Fruit fly (Drosophila melanogaster) S2 (cell line): ENCODE results near the gene ppk24.

Experiments used
- CG8478 ChIP-seq: fragments of >200 bp; optimal IDR thresholded peaks from 2 replicates; lab custom pipeline; 2018
- CTCF ChIP-seq, 2 experiments: fragments of >200 bp; optimal IDR thresholded peaks; 2 replicates each; lab custom pipeline; 2018

Gene ppk24

DNA sequence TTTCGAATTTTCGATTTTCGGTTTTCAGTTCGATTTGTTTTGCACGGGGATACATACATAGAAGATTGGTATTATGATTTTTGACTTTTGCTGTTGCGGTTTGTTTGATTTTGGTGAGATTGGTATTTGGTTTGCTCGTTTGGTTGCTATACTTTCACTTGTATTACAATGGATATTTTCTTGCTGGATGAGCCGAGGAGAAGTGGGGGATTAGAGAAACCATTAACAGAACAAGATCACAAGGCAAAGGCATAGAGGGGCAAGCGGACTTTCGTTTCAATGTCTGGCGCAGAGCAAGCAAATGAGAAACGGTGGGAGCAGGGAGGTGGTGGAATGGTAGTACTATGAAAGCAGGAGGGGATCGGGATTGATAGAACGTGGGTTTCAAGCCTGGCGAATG lies 33.3 kb upstream of the ppk24 start, which contains the start of gene CG15563:
Gene CG15563 (minus strand): TSS at position 101 of the 400 bp plus-strand sequence.
- TF ChIP-seq CG8478 (lab: Kevin White, UChicago) (no peak), CTCF (optimal IDR thresholded peaks at IDR 0.05; lab: Kevin White, UChicago) (no peak)

DNA sequence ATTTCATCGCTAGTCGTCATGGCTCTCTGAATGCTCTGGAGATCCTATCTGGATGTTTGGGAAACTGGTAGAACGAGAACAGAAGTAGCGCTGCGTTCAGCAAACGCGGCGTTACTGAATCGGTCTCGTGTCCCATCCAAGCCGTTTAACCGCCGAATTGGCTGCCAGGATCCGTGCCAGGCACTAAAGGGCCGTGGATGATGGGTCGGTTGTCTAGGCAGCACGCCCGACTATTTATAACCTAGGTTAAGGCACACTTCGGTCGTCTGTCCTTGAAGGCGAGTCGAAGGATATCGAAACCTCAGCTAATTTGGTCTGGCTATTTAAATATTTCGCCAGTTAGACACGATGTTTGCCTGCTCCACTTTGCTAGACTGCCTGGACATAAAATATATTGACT lies 30.3 kb upstream of the ppk24 start, which contains the start of gene CG15564:
Gene CG15564 (minus strand): TSS at position 101 of the 400 bp plus-strand sequence.
- TF ChIP-seq CTCF (optimal IDR thresholded peaks at IDR 0.05; lab: Kevin White, UChicago) (no peak), CG8478 (lab: Kevin White, UChicago) (no peak)

DNA sequence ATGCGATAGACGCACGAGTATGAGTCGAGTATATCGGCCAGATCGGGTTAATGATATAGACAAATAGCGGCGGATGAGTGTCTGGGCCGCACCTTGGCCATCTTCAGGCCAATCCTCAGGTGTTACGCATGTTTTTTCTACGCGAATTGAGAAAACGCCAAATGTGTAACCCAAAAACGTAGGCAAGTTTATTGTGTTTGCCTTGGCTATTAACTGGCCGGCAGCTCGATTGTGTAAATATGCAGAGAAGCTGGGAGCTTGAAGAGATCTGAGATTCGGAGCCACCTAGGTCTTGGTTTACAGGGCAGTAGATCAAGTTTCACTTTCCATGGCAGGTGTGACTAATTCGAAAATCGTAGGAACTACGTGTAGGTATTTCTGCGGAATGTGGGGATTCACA lies 25.5 kb upstream of the ppk24 start:
- TF ChIP-seq CTCF (optimal IDR thresholded peaks at IDR 0.05; lab: Kevin White, UChicago) (no peak), CG8478 (lab: Kevin White, UChicago) (no peak)

DNA sequence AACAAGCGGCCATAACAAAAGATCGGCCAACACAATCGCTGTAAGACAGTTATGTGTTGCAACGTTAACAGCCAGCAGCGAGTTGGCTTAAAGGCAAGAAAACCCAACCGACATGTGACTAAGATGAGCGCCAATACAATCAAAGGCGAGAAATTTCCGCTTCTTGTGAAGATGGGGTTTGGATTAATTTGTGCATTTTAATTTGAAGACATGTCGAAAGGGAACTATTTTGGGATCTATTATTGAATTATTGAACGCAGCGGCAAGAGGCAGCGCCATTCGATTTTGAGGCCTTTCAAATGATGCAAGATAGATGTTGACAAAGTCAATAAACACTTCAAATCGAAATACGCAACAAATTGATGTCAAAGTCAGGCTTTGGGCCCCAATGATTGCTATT lies 24.4 kb upstream of the ppk24 start:
- TF ChIP-seq CG8478 (lab: Kevin White, UChicago) (no peak), CTCF (optimal IDR thresholded peaks at IDR 0.05; lab: Kevin White, UChicago) (no peak)

DNA sequence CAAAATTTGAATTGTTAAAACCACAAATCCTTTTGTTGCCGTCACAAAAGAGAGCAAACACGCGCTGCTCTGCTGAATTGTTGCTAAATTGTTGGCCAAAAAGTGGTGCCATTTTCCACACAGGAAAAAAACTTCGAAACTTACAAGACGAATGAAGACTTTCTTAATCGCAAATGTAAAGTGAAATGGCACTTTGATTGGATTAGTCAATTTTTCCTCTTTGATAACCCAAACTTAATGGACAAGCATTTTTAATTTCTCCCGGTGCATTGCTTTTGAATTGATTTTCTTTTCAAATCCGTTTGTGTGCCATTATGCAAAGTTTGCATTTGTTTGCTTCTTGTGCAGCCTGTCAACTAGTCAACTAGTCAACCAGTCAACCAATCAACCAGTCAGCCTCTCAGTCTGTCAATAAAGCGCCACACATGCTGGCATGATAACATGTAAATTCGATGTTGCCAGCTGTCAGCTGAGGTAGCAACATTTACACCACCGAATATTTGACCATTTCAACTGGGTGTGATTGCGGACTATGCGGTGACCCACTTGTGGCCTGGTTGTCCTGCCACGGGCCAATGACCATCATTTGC lies 22.4 kb upstream of the ppk24 start:
- TF ChIP-seq CTCF (optimal IDR thresholded peaks at IDR 0.05; lab: Kevin White, UChicago), result no peak

DNA sequence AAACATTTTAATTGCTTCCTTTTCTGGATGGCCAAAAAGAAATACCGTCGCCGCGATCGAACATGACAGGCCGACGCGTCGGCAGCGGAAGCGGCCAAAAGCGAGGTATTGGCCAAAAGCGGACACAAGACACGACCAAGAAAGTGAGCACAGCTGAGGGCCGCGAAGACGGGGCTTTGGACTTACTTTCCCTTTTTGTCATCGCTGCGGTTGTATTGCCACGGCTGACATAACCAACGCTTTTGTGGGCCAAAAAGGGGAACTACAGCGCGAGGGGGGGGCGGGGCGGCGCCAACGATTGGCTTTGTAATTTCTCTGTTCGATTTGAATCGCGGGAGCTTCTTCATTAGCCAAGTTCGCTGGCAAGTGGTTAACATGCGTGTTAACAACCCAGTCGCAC lies 19.7 kb upstream of the ppk24 start:
- TF ChIP-seq CTCF (optimal IDR thresholded peaks at IDR 0.05; lab: Kevin White, UChicago), result no peak
- TF ChIP-seq CG8478 (lab: Kevin White, UChicago), result no peak

DNA sequence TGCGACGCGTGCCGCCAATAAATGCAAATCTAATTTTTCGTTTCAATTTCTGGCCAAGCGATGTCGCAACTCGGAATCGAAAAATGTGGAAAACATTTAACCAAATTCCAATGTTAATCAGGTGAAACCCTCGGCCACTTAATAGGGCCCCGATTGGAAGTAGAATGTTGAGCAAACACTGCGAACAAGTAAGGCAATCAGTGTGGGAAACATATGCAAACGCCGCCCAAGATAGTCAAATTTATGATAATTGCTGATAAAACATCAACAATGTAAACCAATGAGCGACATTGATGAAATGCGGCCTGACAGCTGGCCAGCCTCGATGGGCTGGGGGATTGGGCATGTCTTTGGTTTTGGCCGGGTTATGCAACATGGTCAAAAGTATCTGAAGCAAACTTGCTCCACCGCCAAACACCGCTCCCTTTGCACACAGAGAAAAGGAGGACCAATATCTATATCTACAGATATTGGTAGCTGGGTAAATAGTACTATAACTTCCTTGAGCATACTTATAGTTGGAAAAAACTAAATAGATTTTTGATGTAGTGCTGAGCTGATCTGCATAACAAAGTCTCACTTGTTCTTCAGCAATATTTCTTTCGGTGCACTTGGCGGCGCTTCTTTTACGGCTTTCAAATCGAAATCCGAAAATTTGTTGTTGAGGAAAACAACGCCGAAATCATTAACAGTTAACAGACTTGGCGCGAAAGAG lies 18.1 kb upstream of the ppk24 start:
- TF ChIP-seq CG8478 (lab: Kevin White, UChicago) (no peak), CTCF (optimal IDR thresholded peaks at IDR 0.05; lab: Kevin White, UChicago) (no peak)

DNA sequence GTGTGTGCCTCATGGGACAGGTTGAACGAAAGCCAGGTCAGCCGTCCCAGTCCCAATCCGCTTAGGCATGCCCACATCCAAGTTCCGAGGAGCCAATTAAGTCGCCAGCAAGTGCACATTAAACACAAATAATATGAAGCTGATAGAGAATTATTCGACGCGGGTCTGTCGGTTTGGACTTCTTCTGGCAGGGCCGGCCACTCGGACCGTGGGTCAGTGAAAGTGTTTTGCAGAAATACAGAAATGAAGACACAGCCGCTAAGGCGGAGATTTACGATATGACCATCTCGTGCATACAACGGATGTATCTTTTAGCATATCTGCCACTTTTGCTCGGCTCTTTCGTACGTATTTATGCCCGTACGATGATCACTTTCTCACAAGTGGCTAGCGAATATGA lies 17.3 kb upstream of the ppk24 start:
- TF ChIP-seq CG8478 (lab: Kevin White, UChicago) (no peak), CTCF (optimal IDR thresholded peaks at IDR 0.05; lab: Kevin White, UChicago) (no peak)

DNA sequence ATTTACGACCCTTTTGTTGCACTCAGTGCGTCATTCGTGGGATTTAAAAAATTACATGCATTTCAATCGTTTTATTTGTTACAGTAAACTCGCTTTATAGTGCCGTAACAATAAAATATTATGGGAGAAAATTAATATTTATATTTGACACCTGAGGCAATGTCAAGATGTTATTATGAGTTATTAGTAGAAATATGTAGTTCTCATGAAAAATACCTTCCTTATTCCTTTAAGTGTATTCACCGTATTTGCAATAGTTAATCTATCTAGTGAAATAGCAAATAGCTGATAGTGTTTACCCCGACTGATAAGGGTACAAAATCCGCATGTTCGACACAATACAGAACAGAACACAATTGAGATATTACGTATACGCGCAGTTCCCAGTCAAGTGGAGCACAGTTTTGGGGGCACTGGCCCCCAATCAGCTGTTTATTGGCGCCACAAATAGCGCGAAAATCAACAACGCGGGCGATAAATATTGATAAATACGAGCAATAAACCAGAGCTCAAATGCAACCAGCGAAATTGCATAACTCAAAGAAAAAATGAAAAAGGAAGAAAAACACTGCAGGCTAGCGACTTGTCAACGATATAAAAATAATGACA lies 15.0 kb upstream of the ppk24 start:
- TF ChIP-seq CG8478 (lab: Kevin White, UChicago) (no peak), CTCF (optimal IDR thresholded peaks at IDR 0.05; lab: Kevin White, UChicago) (no peak)

DNA sequence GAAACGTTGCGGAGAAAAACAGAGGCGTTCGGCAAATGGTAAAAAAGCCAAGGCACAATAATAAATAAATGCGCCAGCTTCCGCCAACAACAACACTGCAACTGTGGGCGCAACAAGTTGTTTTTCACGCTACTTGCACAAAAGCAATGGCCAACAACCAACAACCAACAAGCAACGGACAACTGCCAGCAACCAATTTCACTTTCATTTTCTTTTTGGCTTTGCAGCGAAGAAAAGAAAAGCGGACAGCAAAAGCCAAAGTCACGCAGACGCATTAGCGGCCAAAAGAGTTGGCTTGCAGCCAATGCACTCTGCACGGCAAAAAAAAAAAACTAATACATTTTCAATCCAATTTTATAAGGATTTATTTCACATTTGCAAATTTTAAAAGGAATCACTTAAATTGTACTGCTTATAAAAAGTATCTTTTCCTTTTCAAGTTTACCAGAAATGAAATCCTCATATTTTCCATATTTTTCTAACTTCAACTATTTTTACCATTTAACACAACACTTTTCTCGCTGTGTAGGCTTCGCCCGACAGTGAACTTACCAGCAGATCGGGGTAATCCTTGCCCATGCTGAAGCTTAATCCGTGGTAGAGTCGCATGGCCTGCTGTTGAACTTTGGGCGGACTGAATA lies 14.3 kb upstream of the ppk24 start:
- TF ChIP-seq CTCF (optimal IDR thresholded peaks at IDR 0.05; lab: Kevin White, UChicago) (no peak), CG8478 (lab: Kevin White, UChicago) (no peak)

DNA sequence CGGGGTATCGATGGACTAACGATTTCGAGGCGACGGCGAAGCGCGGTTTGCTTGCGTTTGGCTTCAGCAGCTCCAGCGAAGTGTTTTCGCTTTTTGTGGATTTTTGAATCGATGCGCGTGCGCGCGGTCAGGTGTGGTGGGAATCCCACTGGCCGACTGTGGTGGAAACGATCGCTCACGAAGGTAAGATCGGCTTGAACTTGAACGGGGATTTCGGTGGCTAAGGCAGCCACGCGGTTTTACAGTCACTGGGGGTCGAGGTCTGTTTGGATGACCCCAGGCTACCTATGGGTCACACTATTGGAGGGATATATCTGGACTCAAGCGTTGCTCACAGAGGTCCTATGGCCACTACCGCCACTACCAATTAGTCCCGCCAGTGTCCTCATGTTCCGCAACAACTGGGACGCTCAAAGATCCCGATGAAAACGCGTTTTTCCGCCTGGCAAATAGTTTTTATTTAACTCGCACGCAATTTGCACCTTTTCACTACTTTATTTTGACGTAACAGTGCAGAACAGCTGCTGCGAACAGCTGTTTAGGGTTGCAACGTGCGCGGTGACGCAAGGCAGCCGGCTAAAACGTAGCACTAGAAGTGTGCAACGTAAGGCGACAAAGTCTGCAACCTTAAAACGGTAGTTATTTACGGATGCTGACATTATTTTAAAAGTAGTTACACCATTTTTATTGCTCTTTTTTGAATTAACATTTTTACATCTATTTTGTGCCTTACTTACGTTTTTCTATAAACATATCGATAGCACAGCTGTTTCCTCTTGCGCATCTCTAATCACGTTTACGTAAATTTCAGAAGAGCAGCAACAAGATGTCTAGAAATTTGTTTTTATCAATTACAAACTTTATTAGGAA lies 13.2 kb upstream of the ppk24 start, which contains the start of the genes qless and mRpL32:
Gene qless (minus strand): TSS at position 516 of the 870 bp plus-strand sequence.
Gene mRpL32 (plus strand): TSS at position 780 of the 870 bp plus-strand sequence.
- TF ChIP-seq CG8478 (lab: Kevin White, UChicago) (no peak), CTCF (optimal IDR thresholded peaks at IDR 0.05; lab: Kevin White, UChicago) (peak in 1 of 2 experiments; percentile 0)

DNA sequence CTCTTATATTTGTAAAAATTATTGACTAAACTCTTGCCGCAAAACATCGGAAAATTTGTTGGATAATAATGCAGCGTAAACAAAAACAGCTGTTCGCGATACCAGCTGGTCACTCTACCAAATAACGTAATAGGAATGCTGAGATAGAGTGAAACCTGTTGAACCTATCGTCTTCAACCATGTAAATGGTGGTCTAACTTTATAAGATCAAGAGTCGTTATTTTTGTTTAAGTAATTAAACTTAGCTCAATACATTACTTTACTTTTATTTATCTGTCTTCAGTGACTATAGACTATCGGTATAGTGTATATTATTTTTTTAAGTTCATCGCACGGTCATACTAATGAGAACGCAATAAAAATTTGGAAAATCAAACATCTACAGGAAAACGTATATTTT lies 10.7 kb upstream of the ppk24 start, which contains the start of the genes CG1750 and spn-F:
Gene CG1750 (minus strand): TSS at position 93 of the 400 bp plus-strand sequence.
Gene spn-F (plus strand): TSS at position 320 of the 400 bp plus-strand sequence.
- TF ChIP-seq CG8478 (lab: Kevin White, UChicago), result no peak

DNA sequence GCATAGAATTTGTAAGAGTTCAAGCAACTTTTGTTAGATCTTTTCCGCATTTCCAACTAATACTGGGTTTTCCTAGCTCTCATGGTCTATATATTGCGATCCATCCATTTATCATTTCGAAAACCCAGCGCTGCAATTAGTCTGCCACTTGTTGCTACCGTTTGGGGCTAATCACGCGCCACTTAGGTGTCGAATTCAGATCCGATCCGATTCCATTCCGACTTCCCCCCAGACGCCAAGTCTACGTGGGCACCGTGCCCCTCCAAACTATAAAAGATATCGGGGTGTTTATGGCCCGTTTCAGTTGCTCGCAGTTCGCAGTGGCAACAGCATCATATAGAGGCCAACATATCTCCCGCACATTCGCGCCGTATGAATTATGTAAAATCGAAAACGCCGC lies 8.2 kb upstream of the ppk24 start, which contains the start of gene CAH6:
Gene CAH6 (plus strand): TSS at position 301 of the 400 bp plus-strand sequence.
- no peak for TF ChIP-seq CG8478 (lab: Kevin White, UChicago)
- no peak for TF ChIP-seq CTCF (optimal IDR thresholded peaks at IDR 0.05; lab: Kevin White, UChicago)

DNA sequence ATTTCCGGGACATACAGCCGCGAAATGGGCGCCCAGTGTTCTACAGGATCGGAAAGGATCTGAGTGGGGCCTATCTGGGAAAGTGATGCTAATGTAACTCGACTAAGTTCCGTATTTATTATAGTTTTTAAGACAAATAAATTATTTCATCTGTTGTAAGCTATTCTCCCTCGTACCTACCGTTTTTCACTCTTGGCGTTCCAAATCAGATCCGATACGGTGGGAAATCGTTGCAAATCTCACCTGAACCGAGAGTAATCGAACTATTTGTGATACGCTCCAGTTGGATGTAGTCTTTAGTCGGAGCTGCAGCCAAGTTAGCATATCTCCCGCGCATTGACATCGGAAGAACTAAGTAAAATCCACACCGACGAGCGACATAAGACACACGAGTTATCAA lies 5.6 kb upstream of the ppk24 start, which contains the start of gene CAH16:
Gene CAH16 (plus strand): TSS at position 301 of the 400 bp plus-strand sequence.
- TF ChIP-seq CG8478 (lab: Kevin White, UChicago) (no peak), CTCF (optimal IDR thresholded peaks at IDR 0.05; lab: Kevin White, UChicago) (no peak)
